Fruit fly (Drosophila melanogaster): ENCODE results near the gene nAChRbeta1.

DNA sequence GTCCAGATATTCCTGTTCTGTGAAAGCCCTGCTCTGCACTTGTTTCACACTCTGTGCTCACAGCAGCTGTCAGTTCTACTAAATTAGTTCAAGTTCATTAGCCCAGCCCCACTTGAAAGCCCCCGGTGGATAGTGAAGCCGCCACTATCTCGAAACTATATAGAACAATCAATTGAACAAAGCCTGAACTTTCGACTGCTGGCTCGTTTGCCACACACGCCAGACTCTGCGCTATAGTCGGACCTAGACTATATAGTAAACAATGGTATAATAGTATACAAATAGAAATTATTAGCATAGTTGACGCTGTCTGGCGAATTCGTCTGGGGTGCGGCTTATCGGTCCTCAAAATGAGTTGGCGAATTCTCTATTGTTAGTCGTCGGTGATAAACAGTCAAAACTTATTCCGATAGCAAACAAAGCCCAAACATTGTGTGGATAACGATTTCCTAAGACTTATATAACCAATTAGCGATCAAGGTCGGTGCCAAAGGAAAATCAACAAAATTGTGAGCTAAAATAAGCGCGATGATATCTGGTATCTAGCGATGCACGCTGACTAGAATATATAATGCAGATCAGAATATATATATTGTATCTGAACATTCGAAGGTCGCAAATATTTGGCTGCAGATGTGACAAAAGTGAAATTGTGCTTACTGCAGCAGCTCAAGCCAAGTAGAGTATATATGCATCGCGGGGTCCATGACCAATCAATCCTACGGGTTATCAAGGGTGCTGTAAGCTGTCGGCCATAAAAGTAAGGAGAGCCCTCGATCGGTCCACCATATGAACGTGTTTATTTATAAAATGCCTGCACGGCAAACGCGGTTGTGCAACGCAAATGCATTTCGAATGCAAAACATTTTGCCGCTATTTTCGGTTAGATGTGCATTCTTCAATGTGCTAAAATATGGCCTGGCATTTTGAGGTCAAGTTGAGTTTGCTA lies 13.5 kb upstream of the nAChRbeta1 start:
- TF ChIP-seq Sin3A (optimal IDR thresholded peaks at IDR 0.05): no peak
- no peak for TF ChIP-seq psq (optimal IDR thresholded peaks at IDR 0.05)
- no peak for TF ChIP-seq insv (optimal IDR thresholded peaks at IDR 0.05)
- no peak for TF ChIP-seq ttk (optimal IDR thresholded peaks at IDR 0.05)
- no peak for TF ChIP-seq h (optimal IDR thresholded peaks at IDR 0.05)

Measured in Kc167 (cell line).